Worm (Caenorhabditis elegans) whole organism, L1 larva: ENCODE measurements around the gene C16C10.13.
A peak's percentile ranks its signal among the peaks of the same experiment; 100 is the strongest.

Source experiments
- C04F5.9 ChIP-seq: sonication (generic microtip); optimal IDR thresholded peaks from 2 replicates; lab custom pipeline; 2016; ENCODE audit warnings: missing genetic modification characterization, missing compliant biosample characterization
- C16A3.4 ChIP-seq: fragments of 150-350 bp; optimal IDR thresholded peaks from 2 replicates; lab custom pipeline; 2014; ENCODE audit warnings: missing biosample characterization, missing genetic modification characterization
- C34B4.2 ChIP-seq: sonication (generic microtip); optimal IDR thresholded peaks from 2 replicates; lab custom pipeline; 2017; ENCODE audit warnings: mild to moderate bottlenecking, missing genetic modification characterization, missing compliant biosample characterization
- F16B12.6 ChIP-seq: fragments of 150-350 bp; optimal IDR thresholded peaks from 2 replicates; lab custom pipeline; 2014; ENCODE audit warnings: missing biosample characterization, missing genetic modification characterization
- aly-2 ChIP-seq: fragments of 150-350 bp; optimal IDR thresholded peaks from 2 replicates; lab custom pipeline; 2014; ENCODE audit warnings: missing biosample characterization, missing genetic modification characterization
- blmp-1 ChIP-seq: fragments of 150-350 bp; optimal IDR thresholded peaks from 2 replicates; lab custom pipeline; 2014; ENCODE audit warnings: missing biosample characterization, missing genetic modification characterization
- ceh-63 ChIP-seq: fragments of 200-800 bp; sonication (Bioruptor generic); optimal IDR thresholded peaks from 2 replicates; lab custom pipeline; 2018; ENCODE audit warnings: mild to moderate bottlenecking, missing genetic modification characterization, missing compliant biosample characterization
- ceh-88 ChIP-seq: fragments of 200-800 bp; sonication (Bioruptor generic); IDR thresholded peaks from 2 replicates; pipeline ENCODE4 v1.3.6; 2022; ENCODE audit warnings: missing genetic modification characterization, missing compliant biosample characterization
- ceh-90 ChIP-seq: sonication (generic microtip); optimal IDR thresholded peaks from 2 replicates; lab custom pipeline; 2016; ENCODE audit warnings: missing genetic modification characterization, missing compliant biosample characterization
- dsc-1 ChIP-seq: sonication (generic microtip); optimal IDR thresholded peaks from 2 replicates; lab custom pipeline; 2016; ENCODE audit warnings: mild to moderate bottlenecking, missing genetic modification characterization, missing compliant biosample characterization
- efl-1 ChIP-seq, 4 experiments: fragments of 150-350 bp; optimal IDR thresholded peaks in 3 of 4; peaks in 1 of 4; 1 replicate in 1 of 4; 2 replicates in 3 of 4; lab custom pipeline; 2014; ENCODE audit warnings: missing biosample characterization in 2 of 4, missing genetic modification characterization in 2 of 4, missing genetic modification reagents in 2 of 4
- fkh-10 ChIP-seq: sonication (generic microtip); optimal IDR thresholded peaks from 2 replicates; lab custom pipeline; 2017; ENCODE audit warnings: missing biosample characterization, missing genetic modification reagents, missing genetic modification characterization
- fkh-4 ChIP-seq: sonication (generic microtip); optimal IDR thresholded peaks from 2 replicates; lab custom pipeline; 2016; ENCODE audit warnings: missing compliant biosample characterization, missing genetic modification characterization, borderline replicate concordance
- fos-1 ChIP-seq: fragments of 150-350 bp; optimal IDR thresholded peaks from 2 replicates; lab custom pipeline; 2014; ENCODE audit warnings: missing biosample characterization, missing genetic modification characterization
- jun-1 ChIP-seq: fragments of 150-350 bp; optimal IDR thresholded peaks from 2 replicates; lab custom pipeline; 2014; ENCODE audit warnings: missing biosample characterization, missing genetic modification reagents, missing genetic modification characterization
- lin-35 ChIP-seq, 2 experiments: fragments of 150-350 bp; optimal IDR thresholded peaks; 2 replicates each; lab custom pipeline; 2014; ENCODE audit warnings: missing biosample characterization in 2 of 2, missing genetic modification characterization in 2 of 2, missing genetic modification reagents in 2 of 2
- lin-39 ChIP-seq: fragments of 150-350 bp; optimal IDR thresholded peaks from 2 replicates; lab custom pipeline; 2014; ENCODE audit warnings: missing biosample characterization, missing genetic modification reagents, missing genetic modification characterization
- lsy-2 ChIP-seq, 2 experiments: fragments of 150-350 bp; optimal IDR thresholded peaks; 2 replicates each; lab custom pipeline; 2014; ENCODE audit warnings: missing biosample characterization in 2 of 2, missing genetic modification characterization in 2 of 2
- nhr-28 ChIP-seq: fragments of 150-350 bp; optimal IDR thresholded peaks from 2 replicates; lab custom pipeline; 2014; ENCODE audit warnings: missing biosample characterization, missing genetic modification characterization
- nhr-47 ChIP-seq: sonication (generic microtip); optimal IDR thresholded peaks from 2 replicates; lab custom pipeline; 2016; ENCODE audit warnings: mild to moderate bottlenecking, missing genetic modification characterization, moderate library complexity, missing compliant biosample characterization
- nhr-77 ChIP-seq: fragments of 150-350 bp; optimal IDR thresholded peaks from 2 replicates; lab custom pipeline; 2014; ENCODE audit warnings: missing biosample characterization, missing genetic modification characterization
- nhr-85 ChIP-seq: sonication (generic microtip); peaks from one replicate; lab custom pipeline; 2016; ENCODE audit warnings: missing genetic modification characterization, inconsistent platforms, missing compliant biosample characterization
- nhr-90 ChIP-seq: sonication (generic microtip); optimal IDR thresholded peaks from 2 replicates; lab custom pipeline; 2016; ENCODE audit warnings: mild to moderate bottlenecking, missing genetic modification characterization, missing compliant biosample characterization; ENCODE audit not compliant: poor library complexity
- pqm-1 ChIP-seq: sonication (generic microtip); optimal IDR thresholded peaks from 3 replicates; lab custom pipeline; 2017; ENCODE audit warnings: missing biosample characterization, missing genetic modification characterization
- skn-1 ChIP-seq: fragments of 150-350 bp; optimal IDR thresholded peaks from 2 replicates; lab custom pipeline; 2014; ENCODE audit warnings: missing biosample characterization, missing genetic modification characterization
- snu-23 ChIP-seq: sonication (generic microtip); optimal IDR thresholded peaks from 2 replicates; lab custom pipeline; 2016; ENCODE audit warnings: missing genetic modification characterization, missing compliant biosample characterization
- sptf-1 ChIP-seq: fragments of 150-350 bp; optimal IDR thresholded peaks from 2 replicates; lab custom pipeline; 2014; ENCODE audit warnings: missing biosample characterization, missing genetic modification characterization
- swsn-7 ChIP-seq: sonication (generic microtip); optimal IDR thresholded peaks from 2 replicates; lab custom pipeline; 2016; ENCODE audit warnings: missing genetic modification characterization, missing compliant biosample characterization
- tbx-2 ChIP-seq: sonication (generic microtip); optimal IDR thresholded peaks from 2 replicates; lab custom pipeline; 2016; ENCODE audit warnings: missing genetic modification characterization, missing compliant biosample characterization
- unc-130 ChIP-seq: fragments of 150-350 bp; optimal IDR thresholded peaks from 2 replicates; lab custom pipeline; 2017; ENCODE audit warnings: missing biosample characterization, missing genetic modification characterization, inconsistent platforms
- unc-30 ChIP-seq: sonication (generic microtip); optimal IDR thresholded peaks from 2 replicates; lab custom pipeline; 2017; ENCODE audit warnings: missing biosample characterization, missing genetic modification characterization
- unc-86 ChIP-seq: sonication (generic microtip); optimal IDR thresholded peaks from 2 replicates; lab custom pipeline; 2016; ENCODE audit warnings: missing genetic modification characterization, missing compliant biosample characterization
- vab-15 ChIP-seq: sonication (generic microtip); optimal IDR thresholded peaks from 2 replicates; lab custom pipeline; 2017; ENCODE audit warnings: missing genotype, mild to moderate bottlenecking, missing genetic modification characterization, missing compliant biosample characterization
- xbp-1 ChIP-seq: sonication (generic microtip); optimal IDR thresholded peaks from 2 replicates; lab custom pipeline; 2016; ENCODE audit warnings: missing genetic modification characterization, missing compliant biosample characterization
- zip-4 ChIP-seq: fragments of 200-800 bp; sonication (Bioruptor generic); optimal IDR thresholded peaks from 2 replicates; lab custom pipeline; 2018; ENCODE audit warnings: mild to moderate bottlenecking, missing genetic modification characterization, moderate library complexity, missing compliant biosample characterization
- ztf-11 ChIP-seq, 2 experiments: sonication (generic microtip); optimal IDR thresholded peaks; 2 replicates each; lab custom pipeline; 2016 to 2017; ENCODE audit warnings: missing genetic modification characterization in 2 of 2, missing biosample characterization in 1 of 2, missing compliant biosample characterization in 1 of 2

C16C10.13 gene

DNA sequence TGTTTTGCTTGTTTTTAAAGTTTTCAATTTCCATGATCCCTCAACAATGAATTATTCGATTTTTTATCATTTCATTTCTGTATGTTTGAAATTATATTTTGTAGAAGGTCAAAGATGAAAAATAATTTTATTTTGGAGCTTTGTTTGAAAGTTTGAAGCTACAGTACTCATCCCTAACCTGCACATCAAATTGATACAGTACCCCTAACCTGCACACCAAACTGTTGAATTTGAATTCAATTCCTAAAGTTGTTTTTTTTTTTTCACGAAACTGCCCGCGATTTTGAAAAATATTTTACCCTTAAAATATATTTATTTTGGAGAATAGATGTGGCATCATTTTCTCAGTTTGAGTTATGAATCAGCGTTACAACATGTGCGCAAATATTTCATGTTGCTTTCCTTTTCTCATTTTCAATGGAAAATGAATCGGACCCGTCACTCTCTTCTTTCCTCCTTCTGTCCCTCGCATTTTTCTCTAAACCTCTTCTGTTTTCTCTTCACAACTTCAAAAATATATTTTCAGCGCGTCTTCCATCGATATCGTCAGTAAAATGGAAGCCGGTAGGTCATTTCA, 29.6 kb downstream of the C16C10.13 start, which contains the start of gene R74.8:
Gene R74.8, plus strand, starts transcription at position 527 of the 577 bp plus-strand sequence.
- TF ChIP-seq blmp-1 (tag; lab: Kevin White, UChicago) (peak; percentile 28), nhr-28 (no peak), lsy-2 (tag; optimal IDR thresholded peaks at IDR 0.05; lab: Kevin White, UChicago) (peak in 1 of 2 experiments; percentile 63)

- TF ChIP-seq blmp-1 (tag; lab: Kevin White, UChicago) = peak; percentile 29
- no peak for TF ChIP-seq jun-1
Measured at ce11 chrIII:4208210-4208609, 32.0 kb downstream of the C16C10.13 start.

DNA sequence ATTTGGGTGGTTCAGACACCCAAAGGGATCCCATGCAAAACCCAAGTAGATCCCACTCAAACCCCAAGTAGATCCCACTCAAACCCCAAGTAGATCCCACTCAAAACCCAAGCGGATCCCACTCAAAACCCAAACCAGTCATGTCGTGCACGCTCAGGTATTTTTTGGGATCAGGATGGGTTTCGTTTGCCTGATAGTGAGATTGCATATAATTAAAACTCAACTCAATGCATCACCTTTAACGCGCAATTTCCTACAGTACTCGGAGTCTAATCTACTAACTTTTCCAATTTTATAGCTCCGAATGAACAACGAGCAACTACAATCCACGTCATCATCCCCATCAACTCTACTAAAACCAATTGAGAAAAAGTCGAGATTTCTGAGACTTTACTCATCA, 32.9 kb downstream of the C16C10.13 start, which contains the start of gene phlp-2:
Gene phlp-2, plus strand, starts transcription at position 301 of the 400 bp plus-strand sequence.
- no peak for TF ChIP-seq C34B4.2
- TF ChIP-seq fkh-10 (GFP tag; lab: Kevin White, UChicago) = no peak
- TF ChIP-seq nhr-85 = no peak
- no peak for TF ChIP-seq unc-30 (tag; lab: Kevin White, UChicago)
- TF ChIP-seq vab-15 (tag; lab: Kevin White, UChicago) = no peak
- no peak for TF ChIP-seq C16A3.4 (tag; lab: Kevin White, UChicago)
- no peak for TF ChIP-seq ceh-88 (GFP tag; lab: Robert Waterston, UW)
- TF ChIP-seq blmp-1 (tag; lab: Kevin White, UChicago) = no peak
- no peak for TF ChIP-seq unc-130
- TF ChIP-seq pqm-1 (tag; lab: Kevin White, UChicago) = no peak
- no peak for TF ChIP-seq aly-2 (tag; lab: Kevin White, UChicago)
- TF ChIP-seq nhr-47 = no peak
- no peak for TF ChIP-seq lin-39 (tag; lab: Kevin White, UChicago)
- no peak for TF ChIP-seq F16B12.6 (tag; lab: Kevin White, UChicago)
- TF ChIP-seq ceh-63 (GFP tag; lab: Kevin White, UChicago) = no peak
- TF ChIP-seq zip-4 (GFP tag; lab: Kevin White, UChicago) = no peak
- no peak for TF ChIP-seq lin-35 (GFP tag; optimal IDR thresholded peaks at IDR 0.05; lab: Kevin White, UChicago)
- TF ChIP-seq efl-1 (optimal IDR thresholded peaks at IDR 0.05; lab: Kevin White, UChicago) = no peak
- no peak for TF ChIP-seq efl-1 (GFP tag; optimal IDR thresholded peaks at IDR 0.05 in 1 of 2; lab: Kevin White, UChicago)
- no peak for TF ChIP-seq sptf-1
- TF ChIP-seq tbx-2 = no peak

ce11 chrIII:4210661-4211060, 34.4 kb downstream of the C16C10.13 start:
- TF ChIP-seq unc-86 (tag; lab: Kevin White, UChicago) (no peak), tbx-2 (no peak), C04F5.9 (tag; lab: Kevin White, UChicago) (no peak), snu-23 (GFP tag; lab: Kevin White, UChicago) (no peak), ceh-90 (tag; lab: Kevin White, UChicago) (no peak), fkh-4 (tag; lab: Kevin White, UChicago) (no peak), nhr-90 (tag; lab: Kevin White, UChicago) (no peak), vab-15 (tag; lab: Kevin White, UChicago) (no peak), ztf-11 (tag; optimal IDR thresholded peaks at IDR 0.05; lab: Kevin White, UChicago) (no peak), swsn-7 (no peak), aly-2 (tag; lab: Kevin White, UChicago) (no peak), efl-1 (optimal IDR thresholded peaks at IDR 0.05; lab: Kevin White, UChicago) (no peak), efl-1 (GFP tag; optimal IDR thresholded peaks at IDR 0.05 in 1 of 2; lab: Kevin White, UChicago) (no peak), nhr-77 (no peak), lsy-2 (tag; optimal IDR thresholded peaks at IDR 0.05; lab: Kevin White, UChicago) (no peak), xbp-1 (tag; lab: Kevin White, UChicago) (no peak), zip-4 (GFP tag; lab: Kevin White, UChicago) (no peak), skn-1 (tag; lab: Kevin White, UChicago) (no peak), fos-1 (tag; lab: Kevin White, UChicago) (no peak), dsc-1 (tag; lab: Kevin White, UChicago) (no peak)
- TF ChIP-seq, all 84 proteins: peak for 0
